Fruit fly (Drosophila melanogaster) whole organism, embryonic: ENCODE results near the gene rumi.

Experiments used
- ATbp ChIP-seq: fragments of 200-800 bp; sonication (Bioruptor generic); optimal IDR thresholded peaks from 2 replicates; lab custom pipeline; 2017; ENCODE audit warnings: missing biosample characterization, mild to moderate bottlenecking, missing genetic modification characterization, missing genetic modification reagents
- CG10543 ChIP-seq: fragments of 200-800 bp; sonication (Bioruptor generic); optimal IDR thresholded peaks from 3 replicates; lab custom pipeline; 2017; ENCODE audit warnings: missing biosample characterization, mild to moderate bottlenecking, missing genetic modification characterization, moderate library complexity
- CG11723 ChIP-seq: fragments of 200-800 bp; sonication (Bioruptor generic); optimal IDR thresholded peaks from 2 replicates; lab custom pipeline; 2017; ENCODE audit warnings: missing biosample characterization, mild to moderate bottlenecking, missing genetic modification characterization
- CG12071 ChIP-seq: fragments of 200-800 bp; sonication (Bioruptor generic); optimal IDR thresholded peaks from 3 replicates; lab custom pipeline; 2018; ENCODE audit warnings: missing biosample characterization, mild to moderate bottlenecking, missing genetic modification characterization
- CG13424 ChIP-seq: fragments of 200-800 bp; sonication (Bioruptor generic); optimal IDR thresholded peaks from 2 replicates; lab custom pipeline; 2019; ENCODE audit warnings: missing biosample characterization, mild to moderate bottlenecking, missing genetic modification characterization, moderate library complexity
- CG14860 ChIP-seq: fragments of 200-800 bp; sonication (Bioruptor generic); IDR thresholded peaks from 3 replicates; pipeline ENCODE4 v1.3.6; 2022; ENCODE audit warnings: missing biosample characterization, missing genetic modification characterization; ENCODE audit not compliant: partially characterized antibody
- CG1603 ChIP-seq: fragments of 200-800 bp; sonication (Bioruptor generic); optimal IDR thresholded peaks from 2 replicates; lab custom pipeline; 2019; ENCODE audit warnings: missing biosample characterization, mild to moderate bottlenecking, missing genetic modification characterization, moderate library complexity
- CG17361 ChIP-seq: fragments of 200-800 bp; sonication (Bioruptor generic); IDR thresholded peaks from 3 replicates; pipeline ENCODE4 v1.3.6; 2022; ENCODE audit warnings: missing biosample characterization, missing genetic modification characterization
- CG17612 ChIP-seq: fragments of 200-800 bp; sonication (Bioruptor generic); IDR thresholded peaks from 2 replicates; pipeline ENCODE4 v1.3.6; 2022; ENCODE audit warnings: missing biosample characterization, missing genetic modification characterization
- CG2889 ChIP-seq: fragments of 200-800 bp; sonication (Bioruptor generic); IDR thresholded peaks from 3 replicates; pipeline ENCODE4 v1.3.6; 2022; ENCODE audit warnings: missing biosample characterization, missing genetic modification characterization
- CG3163 ChIP-seq: fragments of 200-800 bp; sonication (Bioruptor generic); optimal IDR thresholded peaks from 3 replicates; lab custom pipeline; 2016; ENCODE audit warnings: missing biosample characterization, missing genetic modification characterization
- CG4854 ChIP-seq: fragments of 200-800 bp; sonication (Bioruptor generic); optimal IDR thresholded peaks from 2 replicates; lab custom pipeline; 2016; ENCODE audit warnings: missing biosample characterization, missing genetic modification characterization, inconsistent platforms
- CG5180 ChIP-seq: fragments of 200-800 bp; sonication (Bioruptor generic); optimal IDR thresholded peaks from 3 replicates; lab custom pipeline; 2017; ENCODE audit warnings: missing biosample characterization, missing genetic modification characterization, mild to moderate bottlenecking, moderate library complexity, missing genetic modification reagents
- CG5245 ChIP-seq: fragments of 200-800 bp; sonication (Bioruptor generic); optimal IDR thresholded peaks from 3 replicates; lab custom pipeline; 2016; ENCODE audit warnings: missing biosample characterization, missing genetic modification characterization
- CG6813 ChIP-seq: fragments of 200-800 bp; sonication (Bioruptor generic); optimal IDR thresholded peaks from 2 replicates; lab custom pipeline; 2017; ENCODE audit warnings: missing biosample characterization, missing genetic modification characterization, mild to moderate bottlenecking, moderate library complexity, missing genetic modification reagents
- CG8359 ChIP-seq: fragments of 200-800 bp; sonication (Bioruptor generic); optimal IDR thresholded peaks from 2 replicates; lab custom pipeline; 2017; ENCODE audit warnings: missing biosample characterization, mild to moderate bottlenecking, missing genetic modification characterization, borderline replicate concordance
- CG8388 ChIP-seq: fragments of 200-800 bp; sonication (Bioruptor generic); optimal IDR thresholded peaks from 2 replicates; lab custom pipeline; 2019; ENCODE audit warnings: missing biosample characterization, mild to moderate bottlenecking, missing genetic modification characterization, moderate library complexity
- CG8765 ChIP-seq: fragments of 200-800 bp; sonication (Bioruptor generic); IDR thresholded peaks from 2 replicates; pipeline ENCODE4 v1.3.6; 2022; ENCODE audit warnings: missing biosample characterization, missing genetic modification characterization
- CG9215 ChIP-seq: fragments of 200-800 bp; sonication (Bioruptor generic); IDR thresholded peaks from 2 replicates; pipeline ENCODE4 v1.3.6; 2022; ENCODE audit warnings: missing biosample characterization, missing genetic modification characterization
- Drgx ChIP-seq: fragments of 200-800 bp; sonication (Bioruptor generic); IDR thresholded peaks from 2 replicates; pipeline ENCODE4 v1.3.6; 2022; ENCODE audit warnings: missing biosample characterization, missing genetic modification characterization
- Fer1 ChIP-seq: fragments of 200-800 bp; sonication (Bioruptor generic); optimal IDR thresholded peaks from 2 replicates; lab custom pipeline; 2017; ENCODE audit warnings: missing biosample characterization, mild to moderate bottlenecking, missing genetic modification characterization
- Hr51 ChIP-seq, 2 experiments: fragments of 200-800 bp; sonication (Bioruptor generic); optimal IDR thresholded peaks; 2 replicates in 1 of 2; 3 replicates in 1 of 2; lab custom pipeline; 2016 to 2018; ENCODE audit warnings: missing biosample characterization in 2 of 2, missing genetic modification characterization in 2 of 2, mild to moderate bottlenecking in 1 of 2, moderate library complexity in 1 of 2
- Hsf ChIP-seq: fragments of 200-800 bp; sonication (Bioruptor generic); optimal IDR thresholded peaks from 3 replicates; lab custom pipeline; 2016; ENCODE audit warnings: missing biosample characterization, missing genetic modification characterization
- Myb ChIP-seq: fragments of 200-800 bp; sonication (Bioruptor generic); optimal IDR thresholded peaks from 2 replicates; lab custom pipeline; 2016; ENCODE audit warnings: missing biosample characterization, missing genetic modification characterization
- Xrp1 ChIP-seq: fragments of 200-800 bp; sonication (Bioruptor generic); IDR thresholded peaks from 2 replicates; pipeline ENCODE4 v1.3.6; 2022; ENCODE audit warnings: missing biosample characterization, missing genetic modification characterization
- bab2 ChIP-seq: fragments of 200-800 bp; sonication (Bioruptor generic); optimal IDR thresholded peaks from 2 replicates; lab custom pipeline; 2016; ENCODE audit warnings: missing biosample characterization, missing genetic modification characterization
- bcd ChIP-seq: fragments of 200-800 bp; sonication (Bioruptor generic); optimal IDR thresholded peaks from 2 replicates; lab custom pipeline; 2017; ENCODE audit warnings: missing biosample characterization, mild to moderate bottlenecking, missing genetic modification characterization
- ci ChIP-seq: fragments of 200-800 bp; sonication (Bioruptor generic); IDR thresholded peaks from 3 replicates; pipeline ENCODE4 v1.3.6; 2022; ENCODE audit warnings: missing biosample characterization, missing genetic modification characterization
- dmrt11E ChIP-seq: fragments of 200-800 bp; sonication (Bioruptor generic); optimal IDR thresholded peaks from 3 replicates; lab custom pipeline; 2018; ENCODE audit warnings: missing biosample characterization, mild to moderate bottlenecking, missing genetic modification characterization, moderate library complexity
- esg ChIP-seq: fragments of 200-800 bp; sonication (Bioruptor generic); conservative IDR thresholded peaks from 2 replicates; pipeline ENCODE4 v1.3.6; 2022; ENCODE audit warnings: missing biosample characterization, missing genetic modification characterization
- fru ChIP-seq: fragments of >200 bp; optimal IDR thresholded peaks from 2 replicates; lab custom pipeline; 2017
- grau ChIP-seq: fragments of 200-800 bp; optimal IDR thresholded peaks from 3 replicates; lab custom pipeline; 2019; ENCODE audit warnings: missing biosample characterization, mild to moderate bottlenecking, missing genetic modification characterization, moderate library complexity
- gsb-n ChIP-seq: fragments of 200-800 bp; sonication (Bioruptor generic); optimal IDR thresholded peaks from 3 replicates; lab custom pipeline; 2018; ENCODE audit warnings: missing biosample characterization, mild to moderate bottlenecking, missing genetic modification characterization
- gt ChIP-seq: fragments of 200-800 bp; sonication (Bioruptor generic); IDR thresholded peaks from 2 replicates; pipeline ENCODE4 v1.3.6; 2022; ENCODE audit warnings: missing biosample characterization, missing genetic modification characterization
- hbn ChIP-seq: fragments of 200-800 bp; sonication (Bioruptor generic); IDR thresholded peaks from 2 replicates; pipeline ENCODE4 v1.3.6; 2022; ENCODE audit warnings: missing biosample characterization, missing genetic modification characterization; ENCODE audit not compliant: partially characterized antibody
- her ChIP-seq: fragments of 200-800 bp; sonication (Bioruptor generic); optimal IDR thresholded peaks from 2 replicates; lab custom pipeline; 2016; ENCODE audit warnings: missing biosample characterization, missing genetic modification characterization
- hkb ChIP-seq, 2 experiments: fragments of 200-800 bp in 1 of 2; fragments of >200 bp in 1 of 2; sonication (Bioruptor generic) in 1 of 2; IDR thresholded peaks in 1 of 2; optimal IDR thresholded peaks in 1 of 2; 2 replicates each; pipeline versions ENCODE4 v1.3.6 to Lab custom; 2017 to 2022; ENCODE audit warnings: missing biosample characterization in 1 of 2, missing genetic modification characterization in 1 of 2
- hth ChIP-seq: fragments of >200 bp; optimal IDR thresholded peaks from 2 replicates; lab custom pipeline; 2017; ENCODE audit warnings: inconsistent platforms
- jumu ChIP-seq: fragments of 200-800 bp; sonication (Bioruptor generic); optimal IDR thresholded peaks from 3 replicates; lab custom pipeline; 2016; ENCODE audit warnings: missing biosample characterization, missing genetic modification characterization
- lab ChIP-seq: fragments of 200-800 bp; sonication (Bioruptor generic); optimal IDR thresholded peaks from 3 replicates; lab custom pipeline; 2017; ENCODE audit warnings: missing biosample characterization, missing genetic modification characterization, mild to moderate bottlenecking, moderate library complexity, missing genetic modification reagents
- lmd ChIP-seq: fragments of 200-800 bp; sonication (Bioruptor generic); IDR thresholded peaks from 2 replicates; pipeline ENCODE4 v1.3.6; 2022; ENCODE audit warnings: missing biosample characterization, missing genetic modification characterization
- nmo ChIP-seq: fragments of 200-800 bp; sonication (Bioruptor generic); optimal IDR thresholded peaks from 2 replicates; lab custom pipeline; 2018; ENCODE audit warnings: missing biosample characterization, mild to moderate bottlenecking, missing genetic modification characterization, moderate library complexity
- org-1 ChIP-seq: fragments of 200-800 bp; sonication (Bioruptor generic); optimal IDR thresholded peaks from 2 replicates; lab custom pipeline; 2017; ENCODE audit warnings: missing biosample characterization, missing genetic modification characterization
- pan ChIP-seq, 4 experiments: fragments of >200 bp in 3 of 4; fragments of 200-800 bp in 1 of 4; sonication (Bioruptor generic) in 1 of 4; optimal IDR thresholded peaks in 3 of 4; IDR thresholded peaks in 1 of 4; 2 replicates each; pipeline versions ENCODE4 v1.3.6 to Lab custom; 2017 to 2022; ENCODE audit warnings: missing biosample characterization in 2 of 4, missing genetic modification characterization in 2 of 4, mixed read lengths in 1 of 4
- pum ChIP-seq: fragments of 200-800 bp; sonication (Bioruptor generic); optimal IDR thresholded peaks from 2 replicates; lab custom pipeline; 2016; ENCODE audit warnings: missing biosample characterization, missing genetic modification characterization
- run ChIP-seq: fragments of 200-800 bp; sonication (Bioruptor generic); optimal IDR thresholded peaks from 3 replicates; lab custom pipeline; 2018; ENCODE audit warnings: missing biosample characterization, mild to moderate bottlenecking, missing genetic modification characterization
- sens ChIP-seq: fragments of 200-800 bp; sonication (Bioruptor generic); peaks from one replicate; lab custom pipeline; 2016; ENCODE audit warnings: missing biosample characterization, missing genetic modification characterization
- sisA ChIP-seq: fragments of 200-800 bp; sonication (Bioruptor generic); IDR thresholded peaks from 2 replicates; pipeline ENCODE4 v1.3.6; 2022; ENCODE audit warnings: missing biosample characterization, missing genetic modification characterization
- tap ChIP-seq: fragments of 200-800 bp; optimal IDR thresholded peaks from 3 replicates; lab custom pipeline; 2019; ENCODE audit warnings: missing biosample characterization, mild to moderate bottlenecking, missing genetic modification characterization, moderate library complexity
- trem ChIP-seq: fragments of 200-800 bp; optimal IDR thresholded peaks from 3 replicates; lab custom pipeline; 2019; ENCODE audit warnings: missing biosample characterization, mild to moderate bottlenecking, missing genetic modification characterization, moderate library complexity

rumi gene

DNA sequence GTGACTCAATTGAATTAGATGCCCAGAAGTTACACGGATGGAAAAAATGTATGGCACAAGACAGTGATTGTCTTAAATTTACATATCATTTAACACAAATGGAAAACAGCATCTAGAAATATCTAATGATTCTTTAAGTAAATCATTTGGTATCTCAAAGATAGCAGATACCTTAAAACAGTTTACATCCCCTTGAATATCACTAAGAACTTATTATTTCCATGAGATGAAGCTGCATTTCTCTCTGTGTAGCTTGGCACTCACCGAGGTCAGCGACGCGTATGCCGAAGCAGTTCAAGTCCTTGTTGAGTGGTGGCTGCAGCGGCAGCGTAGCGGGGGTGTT lies 30.8 kb downstream of the rumi start (continued):
- TF ChIP-seq sens (GFP tag; lab: Kevin White, UChicago) (peak; percentile 86), Fer1 (GFP tag; lab: Kevin White, UChicago) (peak; percentile 27), gt (GFP tag; lab: Robert Waterston, UW) (no peak), lab (GFP tag; lab: Kevin White, UChicago) (peak; percentile 36), Xrp1 (GFP tag; lab: Robert Waterston, UW) (peak; percentile 60), pum (peak; percentile 21), hkb (optimal IDR thresholded peaks at IDR 0.05; lab: Kevin White, UChicago) (no peak), hkb (GFP tag; IDR thresholded peaks at IDR 0.05; lab: Robert Waterston, UW) (0 out of 2 replicates have a peak, but pooled peaks have one; percentile 15), hbn (no peak), Myb (no peak), bab2 (GFP tag; lab: Kevin White, UChicago) (peak; percentile 35), gsb-n (tag; lab: Kevin White, UChicago) (no peak), hth (lab: Kevin White, UChicago) (no peak), org-1 (peak; percentile 5), grau (tag; lab: Kevin White, UChicago) (peak; percentile 33), CG17361 (peak; percentile 43; the same call in 1 of the 3 replicates), ATbp (GFP tag; lab: Kevin White, UChicago) (peak; percentile 16), fru (lab: Kevin White, UChicago) (no peak), Hsf (GFP tag; lab: Kevin White, UChicago) (peak; percentile 12), trem (peak; percentile 37), jumu (GFP tag; lab: Kevin White, UChicago) (peak; percentile 22), ci (peak; percentile 40; the same call in 1 of the 3 replicates), CG1603 (tag; lab: Kevin White, UChicago) (peak; percentile 47), pan (optimal IDR thresholded peaks at IDR 0.05; lab: Kevin White, UChicago) (no peak), pan (GFP tag; optimal IDR thresholded peaks at IDR 0.05 in 1 of 2, IDR thresholded peaks at IDR 0.05 in 1 of 2) (peak in 1 of 2 experiments; percentile 14), run (tag; lab: Kevin White, UChicago) (no peak), her (GFP tag; lab: Kevin White, UChicago) (no peak), tap (tag; lab: Kevin White, UChicago) (peak; percentile 8), CG13424 (tag; lab: Kevin White, UChicago) (peak; percentile 33), lmd (peak; percentile 21; the same call in 1 of the 2 replicates), CG9215 (GFP tag; lab: Robert Waterston, UW) (no peak), CG17612 (GFP tag; lab: Robert Waterston, UW) (no peak), Drgx (no peak), CG3163 (GFP tag; lab: Kevin White, UChicago) (no peak), CG2889 (GFP tag; lab: Robert Waterston, UW) (no peak), CG8765 (no peak), bcd (GFP tag; lab: Kevin White, UChicago) (peak; percentile 7), CG6813 (GFP tag; lab: Kevin White, UChicago) (peak; percentile 12), esg (GFP tag; lab: Robert Waterston, UW) (peak; percentile 23; the same call in 1 of the 2 replicates), CG5180 (GFP tag; lab: Kevin White, UChicago) (peak; percentile 14), CG14860 (GFP tag; lab: Robert Waterston, UW) (no peak), nmo (GFP tag; lab: Kevin White, UChicago) (peak; percentile 61), CG10543 (GFP tag; lab: Kevin White, UChicago) (peak; percentile 35), CG5245 (no peak), CG12071 (peak; percentile 7), sisA (GFP tag; lab: Robert Waterston, UW) (peak; percentile 44; the same call in 1 of the 2 replicates), Hr51 (GFP tag; optimal IDR thresholded peaks at IDR 0.05; lab: Kevin White, UChicago) (peak in 1 of 2 experiments; percentile 41), CG11723 (no peak), CG4854 (GFP tag; lab: Kevin White, UChicago) (no peak), CG8359 (no peak), CG8388 (peak; percentile 26), dmrt11E (tag; lab: Kevin White, UChicago) (peak; percentile 32)
